Worm (Caenorhabditis elegans) whole organism, young adult: ENCODE results near the gene slo-2.
A peak's percentile ranks its signal among the peaks of the same experiment; 100 is the strongest.

Experiments used
- B0019.2 ChIP-seq: fragments of 200-800 bp; sonication (Bioruptor generic); conservative IDR thresholded peaks from 2 replicates; pipeline ENCODE4 v1.3.6; 2022; ENCODE audit warnings: missing genetic modification reagents, missing genetic modification characterization, missing compliant biosample characterization
- C06A6.2 ChIP-seq: fragments of 200-800 bp; sonication (Bioruptor generic); conservative IDR thresholded peaks from 2 replicates; pipeline ENCODE4 v1.3.6; 2022; ENCODE audit warnings: missing genetic modification characterization, missing compliant biosample characterization
- F22D6.2 ChIP-seq: sonication (generic microtip); optimal IDR thresholded peaks from 2 replicates; lab custom pipeline; 2016; ENCODE audit warnings: mild to moderate bottlenecking, missing genetic modification characterization, missing compliant biosample characterization
- F39B2.1 ChIP-seq: fragments of 200-800 bp; sonication (Bioruptor generic); IDR thresholded peaks from 2 replicates; pipeline ENCODE4 v1.3.6; 2022; ENCODE audit warnings: missing genetic modification reagents, missing genetic modification characterization, missing compliant biosample characterization
- T07F8.4 ChIP-seq: sonication (generic microtip); optimal IDR thresholded peaks from 2 replicates; lab custom pipeline; 2016; ENCODE audit warnings: mild to moderate bottlenecking, missing genetic modification characterization, moderate library complexity, missing compliant biosample characterization
- T26A5.8 ChIP-seq: sonication (generic microtip); optimal IDR thresholded peaks from 2 replicates; lab custom pipeline; 2016; ENCODE audit warnings: missing genetic modification characterization, missing compliant biosample characterization
- Y53F4B.3 ChIP-seq: fragments of 200-800 bp; sonication (Bioruptor generic); IDR thresholded peaks from 2 replicates; pipeline ENCODE4 v1.3.6; 2022; ENCODE audit warnings: missing genetic modification reagents, missing genetic modification characterization, missing compliant biosample characterization
- Y79H2A.3 ChIP-seq: fragments of 200-800 bp; sonication (Bioruptor generic); conservative IDR thresholded peaks from 2 replicates; pipeline ENCODE4 v1.3.6; 2022; ENCODE audit warnings: missing genetic modification reagents, missing genetic modification characterization, missing compliant biosample characterization
- athp-1 ChIP-seq: sonication (generic microtip); optimal IDR thresholded peaks from 2 replicates; lab custom pipeline; 2017; ENCODE audit warnings: mild to moderate bottlenecking, missing genetic modification characterization, missing compliant biosample characterization
- attf-3 ChIP-seq: fragments of 200-800 bp; sonication (Bioruptor generic); conservative IDR thresholded peaks from 2 replicates; pipeline ENCODE4 v1.3.6; 2022; ENCODE audit warnings: missing genetic modification reagents, missing genetic modification characterization, missing compliant biosample characterization
- attf-5 ChIP-seq: fragments of 200-800 bp; sonication (Bioruptor generic); optimal IDR thresholded peaks from 2 replicates; lab custom pipeline; 2018; ENCODE audit warnings: mild to moderate bottlenecking, missing genetic modification characterization, missing compliant biosample characterization
- bed-1 ChIP-seq: fragments of 200-800 bp; sonication (Bioruptor generic); IDR thresholded peaks from 2 replicates; pipeline ENCODE4 v1.3.6; 2022; ENCODE audit warnings: missing genetic modification reagents, missing genetic modification characterization, missing compliant biosample characterization
- bed-2 ChIP-seq: fragments of 200-800 bp; sonication (Bioruptor generic); IDR thresholded peaks from 2 replicates; pipeline ENCODE4 v1.3.6; 2022; ENCODE audit warnings: missing genetic modification reagents, missing genetic modification characterization, missing compliant biosample characterization
- cebp-1 ChIP-seq, 2 experiments: fragments of 200-800 bp in 1 of 2; sonication (Bioruptor generic) in 1 of 2; sonication (generic microtip) in 1 of 2; IDR thresholded peaks in 1 of 2; optimal IDR thresholded peaks in 1 of 2; 2 replicates each; pipeline versions ENCODE4 v1.3.6 to Lab custom; 2017 to 2022; ENCODE audit warnings: missing compliant biosample characterization in 2 of 2, missing genetic modification characterization in 2 of 2, mild to moderate bottlenecking in 1 of 2, missing genetic modification reagents in 1 of 2, moderate library complexity in 1 of 2
- ceh-27 ChIP-seq: fragments of 200-800 bp; sonication (Bioruptor generic); optimal IDR thresholded peaks from 2 replicates; lab custom pipeline; 2018; ENCODE audit warnings: mild to moderate bottlenecking, missing genetic modification characterization, moderate library complexity, missing compliant biosample characterization
- ceh-58 ChIP-seq: fragments of 200-800 bp; sonication (Bioruptor generic); IDR thresholded peaks from 2 replicates; pipeline ENCODE4 v1.3.6; 2022; ENCODE audit warnings: missing genetic modification characterization, missing compliant biosample characterization
- dox-1 ChIP-seq: fragments of 200-800 bp; sonication (Bioruptor generic); IDR thresholded peaks from 2 replicates; pipeline ENCODE4 v1.3.6; 2022; ENCODE audit warnings: missing genetic modification reagents, missing genetic modification characterization, missing compliant biosample characterization
- dpl-1 ChIP-seq: fragments of 150-350 bp; optimal IDR thresholded peaks from 2 replicates; lab custom pipeline; 2014; ENCODE audit warnings: missing biosample characterization, missing genetic modification reagents, missing genetic modification characterization
- efl-1 ChIP-seq: fragments of 150-350 bp; optimal IDR thresholded peaks from 2 replicates; lab custom pipeline; 2014; ENCODE audit warnings: missing biosample characterization, missing genetic modification reagents, missing genetic modification characterization
- egrh-3 ChIP-seq: fragments of 200-800 bp; sonication (Bioruptor generic); IDR thresholded peaks from 2 replicates; pipeline ENCODE4 v1.3.6; 2022; ENCODE audit warnings: missing genetic modification reagents, missing genetic modification characterization, missing compliant biosample characterization
- ets-4 ChIP-seq: fragments of 200-800 bp; sonication (Bioruptor generic); optimal IDR thresholded peaks from 2 replicates; lab custom pipeline; 2018; ENCODE audit warnings: mild to moderate bottlenecking, missing genetic modification characterization, missing compliant biosample characterization
- fkh-3 ChIP-seq: sonication (generic microtip); optimal IDR thresholded peaks from 2 replicates; lab custom pipeline; 2016; ENCODE audit warnings: mild to moderate bottlenecking, missing genetic modification characterization, missing compliant biosample characterization
- hlh-26 ChIP-seq: fragments of 200-800 bp; sonication (Bioruptor generic); conservative IDR thresholded peaks from 2 replicates; pipeline ENCODE4 v1.3.6; 2022; ENCODE audit warnings: missing genetic modification reagents, missing genetic modification characterization, missing compliant biosample characterization
- hmg-20 ChIP-seq: fragments of 200-800 bp; sonication (Bioruptor generic); IDR thresholded peaks from 2 replicates; pipeline ENCODE4 v1.3.6; 2022; ENCODE audit warnings: missing genetic modification reagents, missing genetic modification characterization, missing compliant biosample characterization
- lag-1 ChIP-seq: fragments of 200-800 bp; sonication (Bioruptor generic); IDR thresholded peaks from 2 replicates; pipeline ENCODE4 v1.3.6; 2022; ENCODE audit warnings: missing genetic modification reagents, missing genetic modification characterization, missing compliant biosample characterization
- lin-54 ChIP-seq: fragments of 200-800 bp; sonication (Bioruptor generic); optimal IDR thresholded peaks from 2 replicates; lab custom pipeline; 2018; ENCODE audit warnings: mild to moderate bottlenecking, missing genetic modification characterization, missing compliant biosample characterization
- lir-1 ChIP-seq: fragments of 200-800 bp; sonication (Bioruptor generic); conservative IDR thresholded peaks from 2 replicates; pipeline ENCODE4 v1.3.6; 2022; ENCODE audit warnings: missing genetic modification reagents, missing genetic modification characterization, missing compliant biosample characterization
- mes-4 ChIP-seq: sonication (generic microtip); optimal IDR thresholded peaks from 2 replicates; lab custom pipeline; 2016; ENCODE audit warnings: missing genotype, missing genetic modification characterization, missing compliant biosample characterization
- mxl-1 ChIP-seq: sonication (generic microtip); optimal IDR thresholded peaks from 2 replicates; lab custom pipeline; 2016; ENCODE audit warnings: missing genetic modification characterization, missing compliant biosample characterization
- rcor-1 ChIP-seq: fragments of 200-800 bp; sonication (Bioruptor generic); IDR thresholded peaks from 2 replicates; pipeline ENCODE4 v1.3.6; 2022; ENCODE audit warnings: missing genetic modification reagents, missing genetic modification characterization, missing compliant biosample characterization
- rec-8 ChIP-seq, 2 experiments: sonication (generic microtip); optimal IDR thresholded peaks; 2 replicates each; lab custom pipeline; 2016; ENCODE audit warnings: mild to moderate bottlenecking in 2 of 2, missing genetic modification characterization in 2 of 2, missing genetic modification reagents in 2 of 2, missing genotype in 2 of 2, missing biosample characterization in 1 of 2, missing compliant biosample characterization in 1 of 2, moderate library complexity in 1 of 2
- rpc-1 ChIP-seq, 2 experiments: fragments of 150-350 bp in 1 of 2; sonication (generic microtip) in 1 of 2; optimal IDR thresholded peaks; 2 replicates each; lab custom pipeline; 2014 to 2018; ENCODE audit warnings: missing biosample characterization in 1 of 2, missing genetic modification characterization in 1 of 2, missing genetic modification reagents in 1 of 2, missing genotype in 1 of 2
- snpc-1.1 ChIP-seq: sonication (generic microtip); optimal IDR thresholded peaks from 2 replicates; lab custom pipeline; 2017; ENCODE audit warnings: missing genetic modification characterization, mild to moderate bottlenecking, missing compliant biosample characterization, antibody characterized with exemption, moderate library complexity, missing genotype, missing genetic modification reagents; ENCODE audit not compliant: insufficient read depth
- snpc-1.3 ChIP-seq: sonication (generic microtip); optimal IDR thresholded peaks from 2 replicates; lab custom pipeline; 2017; ENCODE audit warnings: missing genetic modification characterization, mild to moderate bottlenecking, missing compliant biosample characterization, antibody characterized with exemption, moderate library complexity, missing genotype, missing genetic modification reagents; ENCODE audit not compliant: insufficient read depth
- snpc-4 ChIP-seq, 5 experiments: fragments of 150-350 bp in 1 of 5; sonication (generic microtip) in 4 of 5; optimal IDR thresholded peaks; 2 replicates each; lab custom pipeline; 2014 to 2018; ENCODE audit warnings: missing genetic modification characterization in 5 of 5, missing biosample characterization in 3 of 5, antibody characterized with exemption in 2 of 5, mild to moderate bottlenecking in 2 of 5, missing compliant biosample characterization in 2 of 5, missing genotype in 2 of 5, moderate library complexity in 2 of 5, missing genetic modification reagents in 1 of 5
- somi-1 ChIP-seq: fragments of 200-800 bp; sonication (Bioruptor generic); optimal IDR thresholded peaks from 2 replicates; lab custom pipeline; 2018; ENCODE audit warnings: mild to moderate bottlenecking, missing genetic modification characterization, missing compliant biosample characterization
- tbx-9 ChIP-seq: sonication (generic microtip); optimal IDR thresholded peaks from 2 replicates; lab custom pipeline; 2016; ENCODE audit warnings: borderline replicate concordance, missing genetic modification characterization, inconsistent platforms, missing compliant biosample characterization
- tlf-1 ChIP-seq: fragments of 200-800 bp; sonication (Bioruptor generic); optimal IDR thresholded peaks from 2 replicates; lab custom pipeline; 2018; ENCODE audit warnings: mild to moderate bottlenecking, missing genetic modification characterization, missing compliant biosample characterization
- xnd-1 ChIP-seq: sonication (generic microtip); optimal IDR thresholded peaks from 2 replicates; lab custom pipeline; 2016; ENCODE audit warnings: missing genotype, missing genetic modification reagents, missing genetic modification characterization, missing compliant biosample characterization
- ztf-28 ChIP-seq: fragments of 200-800 bp; sonication (Bioruptor generic); IDR thresholded peaks from 2 replicates; pipeline ENCODE4 v1.3.6; 2022; ENCODE audit warnings: missing genetic modification reagents, missing genetic modification characterization, missing compliant biosample characterization
- ztf-3 ChIP-seq: fragments of 200-800 bp; sonication (Bioruptor generic); optimal IDR thresholded peaks from 2 replicates; lab custom pipeline; 2018; ENCODE audit warnings: mild to moderate bottlenecking, missing genetic modification characterization, missing compliant biosample characterization

slo-2 gene

DNA sequence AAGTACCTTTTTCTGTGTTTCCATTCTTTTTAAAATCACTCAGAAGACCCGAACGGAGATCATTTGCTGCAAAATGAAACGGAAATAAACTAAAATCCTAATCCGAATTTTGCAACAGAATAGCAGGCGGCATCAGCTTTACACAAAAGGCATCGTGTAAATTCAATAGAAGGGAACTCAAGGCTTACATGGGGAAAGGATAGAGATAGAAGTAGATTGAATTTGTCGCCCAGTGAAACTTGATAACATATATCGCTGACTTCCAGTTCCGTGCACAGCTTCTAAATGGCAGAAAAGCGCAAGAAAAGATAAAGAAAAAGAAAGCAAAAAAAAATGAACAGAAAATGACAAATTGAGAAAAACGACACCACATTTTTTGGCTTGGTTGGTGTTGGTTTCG lies at the start of gene slo-2:
Gene slo-2, minus strand, starts transcription at position 24 of the 400 bp plus-strand sequence.
- no peak for TF ChIP-seq bed-1
- no peak for TF ChIP-seq lir-1 (GFP tag; lab: Robert Waterston, UW)
- TF ChIP-seq rpc-1 (optimal IDR thresholded peaks at IDR 0.05; lab: Kevin White, UChicago), result no peak
- TF ChIP-seq rpc-1 (tag; optimal IDR thresholded peaks at IDR 0.05; lab: Kevin White, UChicago), result no peak
- TF ChIP-seq snpc-1.3 (tag; lab: Kevin White, UChicago), result no peak
- TF ChIP-seq F22D6.2 (tag; lab: Kevin White, UChicago), result no peak
- TF ChIP-seq xnd-1 (tag; lab: Kevin White, UChicago), result no peak
- no peak for TF ChIP-seq mes-4
- no peak for TF ChIP-seq tlf-1 (GFP tag; lab: Kevin White, UChicago)
- TF ChIP-seq ztf-28, result no peak
- TF ChIP-seq lin-54 (GFP tag; lab: Kevin White, UChicago), result no peak
- TF ChIP-seq attf-3 (GFP tag; lab: Robert Waterston, UW), result no peak
- TF ChIP-seq mxl-1, result no peak
- no peak for TF ChIP-seq hmg-20 (GFP tag; lab: Robert Waterston, UW)

DNA sequence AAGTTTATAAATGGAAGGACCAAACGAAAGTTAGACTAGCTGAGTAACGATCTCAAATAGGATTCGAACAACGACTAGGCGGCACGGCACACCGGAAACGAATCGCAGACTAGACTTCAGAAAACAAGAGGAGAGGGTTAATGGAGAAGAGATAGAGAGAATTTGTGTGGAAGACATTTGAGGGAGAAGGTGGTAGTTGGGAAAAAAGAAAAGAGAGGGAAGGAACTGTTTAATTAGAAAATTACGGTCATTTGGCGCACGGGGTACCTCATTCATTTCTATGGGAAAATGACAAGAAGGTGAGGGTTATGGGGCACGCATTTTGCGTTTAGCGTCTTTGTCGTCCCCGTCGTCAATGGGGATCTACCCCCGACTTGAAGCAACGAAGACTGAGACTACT lies 48.5 kb upstream of the slo-2 start, which contains the start of gene F48C5.2:
Gene F48C5.2, minus strand, starts transcription at position 101 of the 400 bp plus-strand sequence.
- TF ChIP-seq lag-1 (GFP tag; lab: Robert Waterston, UW) (no peak), dpl-1 (GFP tag; lab: Kevin White, UChicago) (no peak), lir-1 (GFP tag; lab: Robert Waterston, UW) (no peak), fkh-3 (tag; lab: Kevin White, UChicago) (no peak), B0019.2 (no peak), snpc-4 (GFP tag; optimal IDR thresholded peaks at IDR 0.05; lab: Kevin White, UChicago) (no peak), snpc-4 (tag; optimal IDR thresholded peaks at IDR 0.05; lab: Kevin White, UChicago) (no peak), egrh-3 (GFP tag; lab: Robert Waterston, UW) (no peak), Y53F4B.3 (no peak), rcor-1 (no peak), athp-1 (tag; lab: Kevin White, UChicago) (no peak), efl-1 (GFP tag; lab: Kevin White, UChicago) (no peak), rpc-1 (optimal IDR thresholded peaks at IDR 0.05; lab: Kevin White, UChicago) (no peak), rpc-1 (tag; optimal IDR thresholded peaks at IDR 0.05; lab: Kevin White, UChicago) (no peak)

DNA sequence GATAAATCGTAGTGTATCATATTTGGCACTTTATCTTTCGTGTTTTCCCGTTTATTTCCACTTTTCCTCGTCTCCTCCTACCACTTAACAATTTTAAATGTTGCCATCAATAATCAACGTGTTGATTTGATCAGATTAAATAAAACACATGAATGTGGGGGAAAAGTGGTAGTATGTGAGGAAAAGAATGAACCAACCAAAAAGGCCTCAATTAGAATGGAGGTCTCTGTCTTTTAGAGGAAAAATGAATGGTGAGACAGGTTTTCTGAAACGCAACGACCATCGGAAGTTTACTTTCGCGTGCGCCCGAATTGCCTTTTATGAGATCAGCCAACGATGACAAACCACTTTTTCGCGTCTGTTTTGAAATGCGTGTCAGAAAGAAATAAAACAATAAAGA lies 46.6 kb upstream of the slo-2 start:
- no peak for TF ChIP-seq T07F8.4 (tag; lab: Kevin White, UChicago)

DNA sequence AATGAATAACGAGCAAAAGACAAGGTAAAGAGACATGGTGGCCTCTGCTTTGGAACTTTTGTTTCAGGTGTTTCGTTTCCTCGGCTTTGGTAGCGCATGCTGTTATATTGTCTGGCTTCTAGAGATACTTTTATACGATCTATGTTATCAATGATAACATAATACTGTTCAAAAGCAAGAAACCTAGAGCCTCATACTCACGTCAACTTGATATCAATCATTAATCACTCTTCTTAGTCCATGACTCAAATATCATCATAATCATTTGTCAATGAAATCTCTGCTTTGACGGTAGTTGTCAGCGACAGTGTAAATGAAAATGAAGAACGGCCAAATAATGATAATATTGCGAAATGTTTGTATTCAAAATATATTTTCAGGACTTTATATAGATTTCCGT lies 44.5 kb upstream of the slo-2 start:
- TF ChIP-seq tbx-9, result no peak
- TF ChIP-seq snpc-1.1 (tag; lab: Kevin White, UChicago), result no peak
- TF ChIP-seq somi-1, result peak; percentile 7
- TF ChIP-seq, all 124 proteins: peak for 1

DNA sequence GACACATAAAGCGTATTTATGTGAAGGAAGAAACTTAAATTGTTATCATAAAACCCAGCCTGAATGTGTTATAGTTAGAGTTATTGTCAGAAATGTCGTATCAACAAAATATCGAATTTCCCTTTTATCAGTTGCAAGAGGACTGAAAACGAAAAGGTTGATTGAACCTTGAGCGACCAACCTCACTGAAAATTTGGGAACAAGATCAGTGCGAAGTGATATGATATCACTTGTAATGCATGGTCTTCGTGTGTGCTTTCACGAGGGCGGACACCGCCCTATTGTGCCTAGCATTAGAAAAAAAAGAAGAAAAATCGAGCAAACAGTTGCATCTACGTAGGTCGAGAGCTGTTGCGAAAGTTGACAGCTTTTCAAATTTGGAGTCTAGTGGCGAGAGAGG lies 42.0 kb upstream of the slo-2 start:
- no peak for TF ChIP-seq bed-2 (GFP tag; lab: Robert Waterston, UW)
- no peak for TF ChIP-seq ztf-3 (GFP tag; lab: Kevin White, UChicago)
- TF ChIP-seq dpl-1 (GFP tag; lab: Kevin White, UChicago), result no peak
- no peak for TF ChIP-seq ceh-27
- no peak for TF ChIP-seq C06A6.2 (GFP tag; lab: Robert Waterston, UW)
- no peak for TF ChIP-seq hlh-26 (GFP tag; lab: Robert Waterston, UW)
- TF ChIP-seq attf-5 (GFP tag; lab: Kevin White, UChicago), result no peak
- TF ChIP-seq tlf-1 (GFP tag; lab: Kevin White, UChicago), result no peak
- peak; percentile 43 for TF ChIP-seq ets-4 (GFP tag; lab: Kevin White, UChicago)
- no peak for TF ChIP-seq Y79H2A.3 (GFP tag; lab: Robert Waterston, UW)
- TF ChIP-seq ceh-58 (GFP tag; lab: Robert Waterston, UW), result no peak
- TF ChIP-seq rec-8 (tag; optimal IDR thresholded peaks at IDR 0.05; lab: Kevin White, UChicago), result no peak
- no peak for TF ChIP-seq F39B2.1 (GFP tag; lab: Robert Waterston, UW)
- no peak for TF ChIP-seq T26A5.8 (tag; lab: Kevin White, UChicago)
- peak; percentile 29; the same call in 1 of the 2 replicates for TF ChIP-seq dox-1 (GFP tag; lab: Robert Waterston, UW)
- no peak for TF ChIP-seq mxl-1
- TF ChIP-seq cebp-1 (GFP tag; IDR thresholded peaks at IDR 0.05; lab: Robert Waterston, UW), result no peak
- TF ChIP-seq cebp-1 (tag; optimal IDR thresholded peaks at IDR 0.05; lab: Kevin White, UChicago), result peak; percentile 72
